Worm (Caenorhabditis elegans) whole organism, L1 larva: ENCODE results near the gene F55C12.6.

Source experiments
- C04F5.9 ChIP-seq: sonication (generic microtip); optimal IDR thresholded peaks from 2 replicates; lab custom pipeline; 2016; ENCODE audit warnings: missing genetic modification characterization, missing compliant biosample characterization
- C34B4.2 ChIP-seq: sonication (generic microtip); optimal IDR thresholded peaks from 2 replicates; lab custom pipeline; 2017; ENCODE audit warnings: mild to moderate bottlenecking, missing genetic modification characterization, missing compliant biosample characterization
- Y116A8C.19 ChIP-seq: sonication (generic microtip); optimal IDR thresholded peaks from 2 replicates; lab custom pipeline; 2016; ENCODE audit warnings: missing compliant biosample characterization, missing genetic modification characterization, borderline replicate concordance
- aha-1 ChIP-seq: fragments of 150-350 bp; optimal IDR thresholded peaks from 2 replicates; lab custom pipeline; 2014; ENCODE audit warnings: missing biosample characterization, missing genetic modification characterization
- alr-1 ChIP-seq: fragments of 200-800 bp; sonication (Bioruptor generic); optimal IDR thresholded peaks from 2 replicates; lab custom pipeline; 2018; ENCODE audit warnings: borderline replicate concordance, mild to moderate bottlenecking, missing genetic modification characterization, missing compliant biosample characterization
- aly-2 ChIP-seq: fragments of 150-350 bp; optimal IDR thresholded peaks from 2 replicates; lab custom pipeline; 2014; ENCODE audit warnings: missing biosample characterization, missing genetic modification characterization
- ama-1 ChIP-seq: fragments of 150-350 bp; optimal IDR thresholded peaks from 2 replicates; lab custom pipeline; 2014
- ceh-63 ChIP-seq: fragments of 200-800 bp; sonication (Bioruptor generic); optimal IDR thresholded peaks from 2 replicates; lab custom pipeline; 2018; ENCODE audit warnings: mild to moderate bottlenecking, missing genetic modification characterization, missing compliant biosample characterization
- ceh-8 ChIP-seq: fragments of 200-800 bp; sonication (Bioruptor generic); optimal IDR thresholded peaks from 2 replicates; lab custom pipeline; 2018; ENCODE audit warnings: mild to moderate bottlenecking, missing genetic modification characterization, moderate library complexity, missing compliant biosample characterization
- ceh-90 ChIP-seq: sonication (generic microtip); optimal IDR thresholded peaks from 2 replicates; lab custom pipeline; 2016; ENCODE audit warnings: missing genetic modification characterization, missing compliant biosample characterization
- dpl-1 ChIP-seq, 3 experiments: fragments of 150-350 bp in 2 of 3; sonication (generic microtip) in 1 of 3; optimal IDR thresholded peaks; 2 replicates each; lab custom pipeline; 2014 to 2017; ENCODE audit warnings: missing biosample characterization in 3 of 3, missing genetic modification characterization in 3 of 3, missing genetic modification reagents in 3 of 3
- dsc-1 ChIP-seq: sonication (generic microtip); optimal IDR thresholded peaks from 2 replicates; lab custom pipeline; 2016; ENCODE audit warnings: mild to moderate bottlenecking, missing genetic modification characterization, missing compliant biosample characterization
- efl-3 ChIP-seq: fragments of 200-800 bp; sonication (Bioruptor generic); optimal IDR thresholded peaks from 2 replicates; lab custom pipeline; 2018; ENCODE audit warnings: mild to moderate bottlenecking, missing genetic modification characterization, missing compliant biosample characterization
- egl-13 ChIP-seq: sonication (generic microtip); optimal IDR thresholded peaks from 2 replicates; lab custom pipeline; 2016; ENCODE audit warnings: missing genotype, missing genetic modification reagents, missing genetic modification characterization, missing compliant biosample characterization
- egl-27 ChIP-seq, 2 experiments: fragments of 150-350 bp in 1 of 2; sonication (generic microtip); optimal IDR thresholded peaks; 3 replicates each; lab custom pipeline; 2017 to 2018; ENCODE audit warnings: missing biosample characterization in 2 of 2, missing genetic modification characterization in 2 of 2, missing genetic modification reagents in 2 of 2
- elt-2 ChIP-seq: sonication (generic microtip); optimal IDR thresholded peaks from 2 replicates; lab custom pipeline; 2016; ENCODE audit warnings: missing genetic modification characterization, mild to moderate bottlenecking, inconsistent platforms, missing compliant biosample characterization, missing genetic modification reagents
- fkh-10 ChIP-seq: sonication (generic microtip); optimal IDR thresholded peaks from 2 replicates; lab custom pipeline; 2017; ENCODE audit warnings: missing biosample characterization, missing genetic modification reagents, missing genetic modification characterization
- fkh-4 ChIP-seq: sonication (generic microtip); optimal IDR thresholded peaks from 2 replicates; lab custom pipeline; 2016; ENCODE audit warnings: missing compliant biosample characterization, missing genetic modification characterization, borderline replicate concordance
- grh-1 ChIP-seq: fragments of 200-800 bp; sonication (Bioruptor generic); IDR thresholded peaks from 2 replicates; pipeline ENCODE4 v1.3.6; 2022; ENCODE audit warnings: missing genetic modification reagents, missing genetic modification characterization, missing compliant biosample characterization
- hlh-17 ChIP-seq: fragments of 200-800 bp; sonication (Bioruptor generic); optimal IDR thresholded peaks from 2 replicates; lab custom pipeline; 2018; ENCODE audit warnings: missing genetic modification characterization, mild to moderate bottlenecking, missing compliant biosample characterization, moderate library complexity, borderline replicate concordance
- hlh-4 ChIP-seq: sonication (generic microtip); optimal IDR thresholded peaks from 2 replicates; lab custom pipeline; 2016; ENCODE audit warnings: mild to moderate bottlenecking, missing genetic modification characterization, missing compliant biosample characterization
- hpl-2 ChIP-seq: fragments of 150-350 bp; optimal IDR thresholded peaks from 2 replicates; lab custom pipeline; 2014; ENCODE audit warnings: missing biosample characterization, missing genetic modification reagents, missing genetic modification characterization
- irx-1 ChIP-seq: sonication (generic microtip); optimal IDR thresholded peaks from 2 replicates; lab custom pipeline; 2016; ENCODE audit warnings: missing genetic modification characterization, missing compliant biosample characterization
- isw-1 ChIP-seq: fragments of 200-800 bp; sonication (Bioruptor generic); IDR thresholded peaks from 2 replicates; pipeline ENCODE4 v1.3.6; 2022; ENCODE audit warnings: missing genetic modification characterization, missing compliant biosample characterization
- jun-1 ChIP-seq: fragments of 150-350 bp; optimal IDR thresholded peaks from 2 replicates; lab custom pipeline; 2014; ENCODE audit warnings: missing biosample characterization, missing genetic modification reagents, missing genetic modification characterization
- lin-14 ChIP-seq: fragments of 200-800 bp; sonication (Bioruptor generic); optimal IDR thresholded peaks from 2 replicates; lab custom pipeline; 2018; ENCODE audit warnings: mild to moderate bottlenecking, missing genetic modification characterization, moderate library complexity, missing compliant biosample characterization
- lin-35 ChIP-seq, 2 experiments: fragments of 150-350 bp; optimal IDR thresholded peaks; 2 replicates each; lab custom pipeline; 2014; ENCODE audit warnings: missing biosample characterization in 2 of 2, missing genetic modification characterization in 2 of 2, missing genetic modification reagents in 2 of 2
- lin-39 ChIP-seq: fragments of 150-350 bp; optimal IDR thresholded peaks from 2 replicates; lab custom pipeline; 2014; ENCODE audit warnings: missing biosample characterization, missing genetic modification reagents, missing genetic modification characterization
- lir-3 ChIP-seq: sonication (generic microtip); optimal IDR thresholded peaks from 2 replicates; lab custom pipeline; 2016; ENCODE audit warnings: mild to moderate bottlenecking, missing genetic modification characterization, moderate library complexity, missing compliant biosample characterization; ENCODE audit not compliant: poor library complexity
- mdl-1 ChIP-seq, 2 experiments: fragments of 150-350 bp; optimal IDR thresholded peaks; 2 replicates each; lab custom pipeline; 2014 to 2017; ENCODE audit warnings: missing biosample characterization in 2 of 2, missing genetic modification characterization in 2 of 2, inconsistent platforms in 1 of 2
- mep-1 ChIP-seq: fragments of 150-350 bp; optimal IDR thresholded peaks from 2 replicates; lab custom pipeline; 2014; ENCODE audit warnings: missing biosample characterization, missing genetic modification characterization
- nhr-19 ChIP-seq: fragments of 200-800 bp; sonication (Bioruptor generic); conservative IDR thresholded peaks from 2 replicates; pipeline ENCODE4 v1.3.6; 2022; ENCODE audit warnings: missing genetic modification characterization, missing compliant biosample characterization
- nhr-71 ChIP-seq: sonication (generic microtip); optimal IDR thresholded peaks from 2 replicates; lab custom pipeline; 2016; ENCODE audit warnings: mild to moderate bottlenecking, missing genetic modification characterization, moderate library complexity, missing compliant biosample characterization
- nhr-77 ChIP-seq: fragments of 150-350 bp; optimal IDR thresholded peaks from 2 replicates; lab custom pipeline; 2014; ENCODE audit warnings: missing biosample characterization, missing genetic modification characterization
- nhr-84 ChIP-seq: sonication (generic microtip); optimal IDR thresholded peaks from 2 replicates; lab custom pipeline; 2017; ENCODE audit warnings: missing biosample characterization, missing genetic modification characterization
- nhr-85 ChIP-seq: sonication (generic microtip); peaks from one replicate; lab custom pipeline; 2016; ENCODE audit warnings: missing genetic modification characterization, inconsistent platforms, missing compliant biosample characterization
- nhr-90 ChIP-seq: sonication (generic microtip); optimal IDR thresholded peaks from 2 replicates; lab custom pipeline; 2016; ENCODE audit warnings: mild to moderate bottlenecking, missing genetic modification characterization, missing compliant biosample characterization; ENCODE audit not compliant: poor library complexity
- pag-3 ChIP-seq: sonication (generic microtip); optimal IDR thresholded peaks from 2 replicates; lab custom pipeline; 2017; ENCODE audit warnings: missing genetic modification characterization, mild to moderate bottlenecking, missing compliant biosample characterization, antibody characterized with exemption, borderline replicate concordance; ENCODE audit not compliant: insufficient read depth
- pqm-1 ChIP-seq: sonication (generic microtip); optimal IDR thresholded peaks from 3 replicates; lab custom pipeline; 2017; ENCODE audit warnings: missing biosample characterization, missing genetic modification characterization
- rnt-1 ChIP-seq: sonication (generic microtip); optimal IDR thresholded peaks from 2 replicates; lab custom pipeline; 2016; ENCODE audit warnings: mild to moderate bottlenecking, missing genetic modification characterization, moderate library complexity, missing compliant biosample characterization
- skn-1 ChIP-seq: fragments of 150-350 bp; optimal IDR thresholded peaks from 2 replicates; lab custom pipeline; 2014; ENCODE audit warnings: missing biosample characterization, missing genetic modification characterization
- snpc-4 ChIP-seq: fragments of 150-350 bp; optimal IDR thresholded peaks from 2 replicates; lab custom pipeline; 2014; ENCODE audit warnings: missing biosample characterization, missing genetic modification characterization
- sox-4 ChIP-seq: sonication (generic microtip); optimal IDR thresholded peaks from 2 replicates; lab custom pipeline; 2016; ENCODE audit warnings: missing genetic modification characterization, missing compliant biosample characterization
- sup-37 ChIP-seq: fragments of 200-800 bp; sonication (Bioruptor generic); optimal IDR thresholded peaks from 2 replicates; lab custom pipeline; 2018; ENCODE audit warnings: mild to moderate bottlenecking, missing genetic modification characterization, missing compliant biosample characterization
- swsn-7 ChIP-seq: sonication (generic microtip); optimal IDR thresholded peaks from 2 replicates; lab custom pipeline; 2016; ENCODE audit warnings: missing genetic modification characterization, missing compliant biosample characterization
- tbx-2 ChIP-seq: sonication (generic microtip); optimal IDR thresholded peaks from 2 replicates; lab custom pipeline; 2016; ENCODE audit warnings: missing genetic modification characterization, missing compliant biosample characterization
- tlp-1 ChIP-seq: fragments of 150-350 bp; optimal IDR thresholded peaks from 2 replicates; lab custom pipeline; 2014; ENCODE audit warnings: missing biosample characterization, missing genetic modification characterization
- unc-130 ChIP-seq: fragments of 150-350 bp; optimal IDR thresholded peaks from 2 replicates; lab custom pipeline; 2017; ENCODE audit warnings: missing biosample characterization, missing genetic modification characterization, inconsistent platforms
- unc-62 ChIP-seq: fragments of 150-350 bp; optimal IDR thresholded peaks from 2 replicates; lab custom pipeline; 2014; ENCODE audit warnings: missing biosample characterization, missing genetic modification reagents, missing genetic modification characterization
- unc-86 ChIP-seq: sonication (generic microtip); optimal IDR thresholded peaks from 2 replicates; lab custom pipeline; 2016; ENCODE audit warnings: missing genetic modification characterization, missing compliant biosample characterization
- xbp-1 ChIP-seq: sonication (generic microtip); optimal IDR thresholded peaks from 2 replicates; lab custom pipeline; 2016; ENCODE audit warnings: missing genetic modification characterization, missing compliant biosample characterization
- zip-4 ChIP-seq: fragments of 200-800 bp; sonication (Bioruptor generic); optimal IDR thresholded peaks from 2 replicates; lab custom pipeline; 2018; ENCODE audit warnings: mild to moderate bottlenecking, missing genetic modification characterization, moderate library complexity, missing compliant biosample characterization
- ztf-11 ChIP-seq, 2 experiments: sonication (generic microtip); optimal IDR thresholded peaks; 2 replicates each; lab custom pipeline; 2016 to 2017; ENCODE audit warnings: missing genetic modification characterization in 2 of 2, missing biosample characterization in 1 of 2, missing compliant biosample characterization in 1 of 2

The F55C12.6 gene

ce11 chrII:5880677-5881076, 4.7 kb upstream of the F55C12.6 start:
- TF ChIP-seq fkh-4, result no peak
- TF ChIP-seq mep-1 (tag; lab: Kevin White, UChicago), result peak; percentile 51
- no peak for TF ChIP-seq tlp-1 (tag; lab: Kevin White, UChicago)
- TF ChIP-seq lin-35 (GFP tag; optimal IDR thresholded peaks at IDR 0.05; lab: Kevin White, UChicago), result peak in 1 of 2 experiments; percentile 19
- TF ChIP-seq lir-3 (tag; lab: Kevin White, UChicago), result no peak
- TF ChIP-seq aly-2 (tag; lab: Kevin White, UChicago), result no peak
- no peak for TF ChIP-seq nhr-90
- TF ChIP-seq jun-1 (tag; lab: Kevin White, UChicago), result no peak
- TF ChIP-seq egl-13 (tag; lab: Kevin White, UChicago), result no peak
- TF ChIP-seq grh-1 (GFP tag; lab: Robert Waterston, UW), result peak; percentile 55; the same call in 1 of the 2 replicates
- no peak for TF ChIP-seq lin-39
- TF ChIP-seq pag-3 (tag; lab: Kevin White, UChicago), result no peak
- no peak for TF ChIP-seq ceh-8 (GFP tag; lab: Kevin White, UChicago)
- TF ChIP-seq C04F5.9 (tag; lab: Kevin White, UChicago), result no peak
- TF ChIP-seq sup-37 (GFP tag; lab: Kevin White, UChicago), result no peak
- TF ChIP-seq pqm-1 (tag; lab: Kevin White, UChicago), result no peak
- TF ChIP-seq rnt-1 (tag; lab: Kevin White, UChicago), result peak; percentile 21
- no peak for TF ChIP-seq Y116A8C.19
- TF ChIP-seq dsc-1 (tag; lab: Kevin White, UChicago), result no peak
- TF ChIP-seq ama-1 (lab: Kevin White, UChicago), result no peak
- no peak for TF ChIP-seq C34B4.2 (tag; lab: Kevin White, UChicago)
- TF ChIP-seq ceh-90, result no peak
- no peak for TF ChIP-seq hlh-4 (tag; lab: Kevin White, UChicago)
- no peak for TF ChIP-seq swsn-7 (tag; lab: Kevin White, UChicago)
- no peak for TF ChIP-seq egl-27 (tag; optimal IDR thresholded peaks at IDR 0.05; lab: Kevin White, UChicago)
- no peak for TF ChIP-seq tbx-2 (tag; lab: Kevin White, UChicago)
- TF ChIP-seq unc-86, result no peak
- TF ChIP-seq ztf-11 (tag; optimal IDR thresholded peaks at IDR 0.05; lab: Kevin White, UChicago), result no peak
- TF ChIP-seq lin-14 (GFP tag; lab: Kevin White, UChicago), result peak; percentile 63
- 0 out of 2 replicates have a peak, but pooled peaks have one; percentile 5 for TF ChIP-seq nhr-19 (GFP tag; lab: Robert Waterston, UW)
- peak; percentile 86 for TF ChIP-seq nhr-85
- no peak for TF ChIP-seq skn-1
- TF ChIP-seq alr-1 (tag; lab: Kevin White, UChicago), result no peak
- TF ChIP-seq zip-4, result no peak
- no peak for TF ChIP-seq snpc-4 (tag; lab: Kevin White, UChicago)
- no peak for TF ChIP-seq unc-130 (tag; lab: Kevin White, UChicago)
- no peak for TF ChIP-seq unc-62 (GFP tag; lab: Kevin White, UChicago)
- TF ChIP-seq aha-1 (tag; lab: Kevin White, UChicago), result no peak
- no peak for TF ChIP-seq irx-1
- TF ChIP-seq dpl-1 (GFP tag; optimal IDR thresholded peaks at IDR 0.05; lab: Kevin White, UChicago), result no peak
- TF ChIP-seq efl-3, result no peak
- peak; percentile 8 for TF ChIP-seq nhr-71 (tag; lab: Kevin White, UChicago)
- no peak for TF ChIP-seq hlh-17 (GFP tag; lab: Kevin White, UChicago)
- no peak for TF ChIP-seq nhr-84 (tag; lab: Kevin White, UChicago)
- TF ChIP-seq fkh-10 (GFP tag; lab: Kevin White, UChicago), result no peak
- TF ChIP-seq xbp-1 (tag; lab: Kevin White, UChicago), result no peak
- TF ChIP-seq elt-2 (tag; lab: Kevin White, UChicago), result no peak
- no peak for TF ChIP-seq nhr-77 (tag; lab: Kevin White, UChicago)
- TF ChIP-seq mdl-1 (tag; optimal IDR thresholded peaks at IDR 0.05; lab: Kevin White, UChicago), result no peak
- TF ChIP-seq isw-1 (GFP tag; lab: Robert Waterston, UW), result no peak
- no peak for TF ChIP-seq sox-4
- TF ChIP-seq ceh-63 (GFP tag; lab: Kevin White, UChicago), result no peak
- no peak for TF ChIP-seq hpl-2
